Fruit fly (Drosophila melanogaster) whole organism, embryonic: ENCODE measurements around the gene CG9444.

Experiments
- Atf6 ChIP-seq: fragments of 200-800 bp; sonication (Bioruptor generic); IDR thresholded peaks from 2 replicates; pipeline ENCODE4 v1.3.6; 2022; ENCODE audit warnings: missing biosample characterization, missing genetic modification characterization
- B-H1 ChIP-seq: fragments of 200-800 bp; sonication (Bioruptor generic); IDR thresholded peaks from 3 replicates; pipeline ENCODE4 v1.3.6; 2022; ENCODE audit warnings: missing biosample characterization, missing genetic modification characterization
- BEAF-32 ChIP-seq: fragments of 200-800 bp; sonication (Bioruptor generic); optimal IDR thresholded peaks from 3 replicates; lab custom pipeline; 2017; ENCODE audit warnings: missing biosample characterization, missing genetic modification characterization, mild to moderate bottlenecking, moderate library complexity, missing genetic modification reagents
- Bgb ChIP-seq: fragments of 200-800 bp; sonication (Bioruptor generic); IDR thresholded peaks from 2 replicates; pipeline ENCODE4 v1.3.6; 2022; ENCODE audit warnings: missing biosample characterization, missing genetic modification characterization; ENCODE audit not compliant: partially characterized antibody
- CG10267 ChIP-seq: fragments of 200-800 bp; sonication (Bioruptor generic); optimal IDR thresholded peaks from 2 replicates; lab custom pipeline; 2018; ENCODE audit warnings: missing biosample characterization, mild to moderate bottlenecking, missing genetic modification characterization, moderate library complexity
- CG13287 ChIP-seq: fragments of 200-800 bp; sonication (Bioruptor generic); IDR thresholded peaks from 2 replicates; pipeline ENCODE4 v1.3.6; 2022; ENCODE audit warnings: missing biosample characterization, missing genetic modification characterization; ENCODE audit not compliant: partially characterized antibody
- CG15479 ChIP-seq: fragments of 200-800 bp; sonication (Bioruptor generic); optimal IDR thresholded peaks from 3 replicates; lab custom pipeline; 2019; ENCODE audit warnings: missing biosample characterization, mild to moderate bottlenecking, missing genetic modification characterization, moderate library complexity
- CG1792 ChIP-seq: fragments of 200-800 bp; sonication (Bioruptor generic); optimal IDR thresholded peaks from 2 replicates; lab custom pipeline; 2016; ENCODE audit warnings: missing biosample characterization, missing genetic modification characterization
- CG34224 ChIP-seq: fragments of 200-800 bp; sonication (Bioruptor generic); IDR thresholded peaks from 3 replicates; pipeline ENCODE4 v1.3.6; 2022; ENCODE audit warnings: missing biosample characterization, missing genetic modification characterization; ENCODE audit not compliant: partially characterized antibody
- CG3838 ChIP-seq: fragments of 200-800 bp; sonication (Bioruptor generic); optimal IDR thresholded peaks from 3 replicates; lab custom pipeline; 2016; ENCODE audit warnings: missing biosample characterization, missing genetic modification characterization
- CG3995 ChIP-seq: fragments of 200-800 bp; sonication (Bioruptor generic); optimal IDR thresholded peaks from 3 replicates; lab custom pipeline; 2016; ENCODE audit warnings: missing biosample characterization, missing genetic modification characterization
- CG42726 ChIP-seq: fragments of 200-800 bp; sonication (Bioruptor generic); IDR thresholded peaks from 2 replicates; pipeline ENCODE4 v1.3.6; 2022; ENCODE audit warnings: missing biosample characterization, missing genetic modification characterization; ENCODE audit not compliant: partially characterized antibody
- CG4424 ChIP-seq: fragments of 200-800 bp; sonication (Bioruptor generic); optimal IDR thresholded peaks from 3 replicates; lab custom pipeline; 2016; ENCODE audit warnings: missing biosample characterization, missing genetic modification characterization
- CG6791 ChIP-seq: fragments of 200-800 bp; sonication (Bioruptor generic); IDR thresholded peaks from 3 replicates; pipeline ENCODE4 v1.3.6; 2022; ENCODE audit warnings: missing biosample characterization, missing genetic modification characterization; ENCODE audit not compliant: partially characterized antibody
- CG9215 ChIP-seq: fragments of 200-800 bp; sonication (Bioruptor generic); IDR thresholded peaks from 2 replicates; pipeline ENCODE4 v1.3.6; 2022; ENCODE audit warnings: missing biosample characterization, missing genetic modification characterization
- Dad ChIP-seq: fragments of 200-800 bp; sonication (Bioruptor generic); optimal IDR thresholded peaks from 3 replicates; lab custom pipeline; 2016; ENCODE audit warnings: missing biosample characterization, missing genetic modification characterization
- Doc3 ChIP-seq: fragments of 200-800 bp; sonication (Bioruptor generic); IDR thresholded peaks from 3 replicates; pipeline ENCODE4 v1.3.6; 2022; ENCODE audit warnings: missing biosample characterization, missing genetic modification characterization; ENCODE audit not compliant: partially characterized antibody
- Ets97D ChIP-seq: fragments of 200-800 bp; sonication (Bioruptor generic); optimal IDR thresholded peaks from 3 replicates; lab custom pipeline; 2016; ENCODE audit warnings: missing biosample characterization, missing genetic modification characterization
- GATAe ChIP-seq: fragments of 200-800 bp; sonication (Bioruptor generic); conservative IDR thresholded peaks from 2 replicates; pipeline ENCODE4 v1.3.6; 2022; ENCODE audit warnings: missing biosample characterization, missing genetic modification characterization
- Optix ChIP-seq: fragments of 200-800 bp; sonication (Bioruptor generic); IDR thresholded peaks from 3 replicates; pipeline ENCODE4 v1.3.6; 2022; ENCODE audit warnings: missing biosample characterization, missing genetic modification characterization
- Rfx ChIP-seq: fragments of 200-800 bp; sonication (Bioruptor generic); IDR thresholded peaks from 2 replicates; pipeline ENCODE4 v1.3.6; 2022; ENCODE audit warnings: missing biosample characterization, missing genetic modification characterization
- Scr ChIP-seq: fragments of 200-800 bp; sonication (Bioruptor generic); IDR thresholded peaks from 2 replicates; pipeline ENCODE4 v1.3.6; 2022; ENCODE audit warnings: missing biosample characterization, missing genetic modification characterization; ENCODE audit not compliant: partially characterized antibody
- Sox100B ChIP-seq: fragments of 200-800 bp; sonication (Bioruptor generic); optimal IDR thresholded peaks from 3 replicates; lab custom pipeline; 2018; ENCODE audit warnings: missing biosample characterization, mild to moderate bottlenecking, missing genetic modification characterization
- Sry-β ChIP-seq: fragments of 200-800 bp; sonication (Bioruptor generic); optimal IDR thresholded peaks from 2 replicates; lab custom pipeline; 2018; ENCODE audit warnings: missing biosample characterization, mild to moderate bottlenecking, missing genetic modification characterization, moderate library complexity
- Sry-δ ChIP-seq: fragments of 200-800 bp; sonication (Bioruptor generic); optimal IDR thresholded peaks from 2 replicates; lab custom pipeline; 2016; ENCODE audit warnings: missing biosample characterization, missing genetic modification characterization
- ab ChIP-seq: fragments of 200-800 bp; sonication (Bioruptor generic); optimal IDR thresholded peaks from 2 replicates; lab custom pipeline; 2016; ENCODE audit warnings: missing biosample characterization, missing genetic modification characterization
- amos ChIP-seq: fragments of 200-800 bp; sonication (Bioruptor generic); IDR thresholded peaks from 2 replicates; pipeline ENCODE4 v1.3.6; 2022; ENCODE audit warnings: missing biosample characterization, missing genetic modification characterization; ENCODE audit not compliant: partially characterized antibody
- ap ChIP-seq: fragments of 200-800 bp; sonication (Bioruptor generic); IDR thresholded peaks from 2 replicates; pipeline ENCODE4 v1.3.6; 2022; ENCODE audit warnings: missing biosample characterization, missing genetic modification characterization
- croc ChIP-seq: fragments of 200-800 bp; sonication (Bioruptor generic); conservative IDR thresholded peaks from 3 replicates; pipeline ENCODE4 v1.3.6; 2022; ENCODE audit warnings: missing biosample characterization, missing genetic modification characterization
- gcm2 ChIP-seq: fragments of 200-800 bp; sonication (Bioruptor generic); optimal IDR thresholded peaks from 2 replicates; lab custom pipeline; 2016; ENCODE audit warnings: missing biosample characterization, missing genetic modification characterization
- gem ChIP-seq: fragments of 200-800 bp; sonication (Bioruptor generic); optimal IDR thresholded peaks from 2 replicates; lab custom pipeline; 2019; ENCODE audit warnings: missing biosample characterization, mild to moderate bottlenecking, missing genetic modification characterization, moderate library complexity
- gfzf ChIP-seq: fragments of 200-800 bp; sonication (Bioruptor generic); optimal IDR thresholded peaks from 2 replicates; lab custom pipeline; 2016; ENCODE audit warnings: missing biosample characterization, mild to moderate bottlenecking, missing genetic modification characterization, moderate library complexity
- gsb-n ChIP-seq: fragments of 200-800 bp; sonication (Bioruptor generic); optimal IDR thresholded peaks from 3 replicates; lab custom pipeline; 2018; ENCODE audit warnings: missing biosample characterization, mild to moderate bottlenecking, missing genetic modification characterization
- hb ChIP-seq: fragments of 200-800 bp; sonication (Bioruptor generic); IDR thresholded peaks from 3 replicates; pipeline ENCODE4 v1.3.6; 2022; ENCODE audit warnings: missing biosample characterization, missing genetic modification characterization; ENCODE audit not compliant: partially characterized antibody
- hbn ChIP-seq: fragments of 200-800 bp; sonication (Bioruptor generic); IDR thresholded peaks from 2 replicates; pipeline ENCODE4 v1.3.6; 2022; ENCODE audit warnings: missing biosample characterization, missing genetic modification characterization; ENCODE audit not compliant: partially characterized antibody
- hkb ChIP-seq, 2 experiments: fragments of 200-800 bp in 1 of 2; fragments of >200 bp in 1 of 2; sonication (Bioruptor generic) in 1 of 2; IDR thresholded peaks in 1 of 2; optimal IDR thresholded peaks in 1 of 2; 2 replicates each; pipeline versions ENCODE4 v1.3.6 to Lab custom; 2017 to 2022; ENCODE audit warnings: missing biosample characterization in 1 of 2, missing genetic modification characterization in 1 of 2
- insv ChIP-seq, 2 experiments: fragments of 200-800 bp; sonication (Bioruptor generic); optimal IDR thresholded peaks; 3 replicates each; lab custom pipeline; 2016 to 2018; ENCODE audit warnings: missing biosample characterization in 2 of 2, missing genetic modification characterization in 2 of 2
- inv ChIP-seq: fragments of 200-800 bp; sonication (Bioruptor generic); IDR thresholded peaks from 2 replicates; pipeline ENCODE4 v1.3.6; 2022; ENCODE audit warnings: missing biosample characterization, missing genetic modification characterization; ENCODE audit not compliant: partially characterized antibody
- jumu ChIP-seq: fragments of 200-800 bp; sonication (Bioruptor generic); optimal IDR thresholded peaks from 3 replicates; lab custom pipeline; 2016; ENCODE audit warnings: missing biosample characterization, missing genetic modification characterization
- nerfin-1 ChIP-seq: fragments of 200-800 bp; sonication (Bioruptor generic); optimal IDR thresholded peaks from 3 replicates; lab custom pipeline; 2019; ENCODE audit warnings: missing biosample characterization, mild to moderate bottlenecking, missing genetic modification characterization, moderate library complexity
- nerfin-2 ChIP-seq: fragments of 200-800 bp; sonication (Bioruptor generic); IDR thresholded peaks from 2 replicates; pipeline ENCODE4 v1.3.6; 2022; ENCODE audit warnings: missing biosample characterization, missing genetic modification characterization; ENCODE audit not compliant: partially characterized antibody
- phol ChIP-seq: fragments of 200-800 bp; sonication (Bioruptor generic); optimal IDR thresholded peaks from 3 replicates; lab custom pipeline; 2018; ENCODE audit warnings: missing biosample characterization, mild to moderate bottlenecking, missing genetic modification characterization, moderate library complexity
- psq ChIP-seq: fragments of 200-800 bp; sonication (Bioruptor generic); optimal IDR thresholded peaks from 2 replicates; lab custom pipeline; 2017; ENCODE audit warnings: missing biosample characterization, missing genetic modification characterization
- seq ChIP-seq: fragments of 200-800 bp; sonication (Bioruptor generic); IDR thresholded peaks from 2 replicates; pipeline ENCODE4 v1.3.6; 2022; ENCODE audit warnings: missing biosample characterization, missing genetic modification characterization
- stwl ChIP-seq: fragments of 200-800 bp; sonication (Bioruptor generic); optimal IDR thresholded peaks from 3 replicates; lab custom pipeline; 2018; ENCODE audit warnings: missing biosample characterization, mild to moderate bottlenecking, missing genetic modification characterization, moderate library complexity
- vnd ChIP-seq: fragments of 200-800 bp; sonication (Bioruptor generic); IDR thresholded peaks from 3 replicates; pipeline ENCODE4 v1.3.6; 2022; ENCODE audit warnings: missing biosample characterization, missing genetic modification characterization; ENCODE audit not compliant: partially characterized antibody

Gene CG9444

dm6 chr3R:9725121-9725956, 41.3 kb upstream of the CG9444 start, which contains the start of gene hyd:
Gene hyd (minus strand): TSS chr3R:9725615.
- no peak for TF ChIP-seq Rfx (GFP tag; lab: Robert Waterston, UW)
- peak; percentile 73 for TF ChIP-seq hbn (GFP tag; lab: Robert Waterston, UW)
- no peak for TF ChIP-seq psq
- peak; percentile 88 for TF ChIP-seq Scr
- no peak for TF ChIP-seq gem
- peak; percentile 92 for TF ChIP-seq BEAF-32 (GFP tag; lab: Kevin White, UChicago)
- peak; percentile 87 for TF ChIP-seq CG13287 (GFP tag; lab: Robert Waterston, UW)
- no peak for TF ChIP-seq gsb-n (tag; lab: Kevin White, UChicago)
- TF ChIP-seq CG1792 (GFP tag; lab: Kevin White, UChicago), result peak; percentile 36
- peak in 1 of 2 experiments; percentile 14 for TF ChIP-seq insv (GFP tag; optimal IDR thresholded peaks at IDR 0.05; lab: Kevin White, UChicago)
- TF ChIP-seq CG34224 (GFP tag; lab: Robert Waterston, UW), result peak; percentile 74
- peak; percentile 61; the same call in 1 of the 2 replicates for TF ChIP-seq nerfin-2 (GFP tag; lab: Robert Waterston, UW)
- TF ChIP-seq nerfin-1, result peak; percentile 89
- TF ChIP-seq croc (GFP tag; lab: Robert Waterston, UW), result no peak
- TF ChIP-seq jumu (GFP tag; lab: Kevin White, UChicago), result no peak
- TF ChIP-seq Sox100B (GFP tag; lab: Kevin White, UChicago), result no peak
- TF ChIP-seq CG10267 (tag; lab: Kevin White, UChicago), result peak; percentile 43
- TF ChIP-seq Doc3 (GFP tag; lab: Robert Waterston, UW), result peak; percentile 78; the same call in 2 of the 3 replicates
- no peak for TF ChIP-seq GATAe
- TF ChIP-seq Sry-β (GFP tag; lab: Kevin White, UChicago), result no peak
- TF ChIP-seq hkb (optimal IDR thresholded peaks at IDR 0.05; lab: Kevin White, UChicago), result no peak
- peak; percentile 6; the same call in 1 of the 2 replicates for TF ChIP-seq hkb (GFP tag; IDR thresholded peaks at IDR 0.05; lab: Robert Waterston, UW)
- peak; percentile 61 for TF ChIP-seq gfzf (GFP tag; lab: Kevin White, UChicago)
- no peak for TF ChIP-seq seq (GFP tag; lab: Robert Waterston, UW)
- TF ChIP-seq hb (GFP tag; lab: Robert Waterston, UW), result peak; percentile 74; the same call in 2 of the 3 replicates
- TF ChIP-seq Dad (GFP tag; lab: Kevin White, UChicago), result no peak
- no peak for TF ChIP-seq gcm2
- peak; percentile 79 for TF ChIP-seq inv (GFP tag; lab: Robert Waterston, UW)
- no peak for TF ChIP-seq ap (GFP tag; lab: Robert Waterston, UW)
- TF ChIP-seq Bgb (GFP tag; lab: Robert Waterston, UW), result peak; percentile 85
- no peak for TF ChIP-seq Optix
- no peak for TF ChIP-seq CG3838 (GFP tag; lab: Kevin White, UChicago)
- TF ChIP-seq vnd (GFP tag; lab: Robert Waterston, UW), result peak; percentile 67; the same call in 2 of the 3 replicates
- peak; percentile 91 for TF ChIP-seq Sry-δ (GFP tag; lab: Kevin White, UChicago)
- peak; percentile 88 for TF ChIP-seq CG6791 (GFP tag; lab: Robert Waterston, UW)
- TF ChIP-seq phol (tag; lab: Kevin White, UChicago), result peak; percentile 42
- TF ChIP-seq CG9215 (GFP tag; lab: Robert Waterston, UW), result no peak
- no peak for TF ChIP-seq ab (GFP tag; lab: Kevin White, UChicago)
- no peak for TF ChIP-seq B-H1 (GFP tag; lab: Robert Waterston, UW)
- TF ChIP-seq CG15479 (GFP tag; lab: Kevin White, UChicago), result peak; percentile 56
- TF ChIP-seq CG3995 (GFP tag; lab: Kevin White, UChicago), result peak; percentile 45
- peak; percentile 90 for TF ChIP-seq amos (GFP tag; lab: Robert Waterston, UW)
- peak; percentile 62 for TF ChIP-seq stwl (tag; lab: Kevin White, UChicago)
- peak; percentile 51 for TF ChIP-seq Ets97D (GFP tag; lab: Kevin White, UChicago)
- no peak for TF ChIP-seq Atf6 (GFP tag; lab: Robert Waterston, UW)
- peak; percentile 2 for TF ChIP-seq CG4424 (GFP tag; lab: Kevin White, UChicago)
- peak; percentile 74; the same call in 1 of the 2 replicates for TF ChIP-seq CG42726 (GFP tag; lab: Robert Waterston, UW)
